Worm (Caenorhabditis elegans): ENCODE data around the gene Y57G7A.11.
A peak's percentile ranks its signal among the peaks of the same experiment; 100 is the strongest.

DNA sequence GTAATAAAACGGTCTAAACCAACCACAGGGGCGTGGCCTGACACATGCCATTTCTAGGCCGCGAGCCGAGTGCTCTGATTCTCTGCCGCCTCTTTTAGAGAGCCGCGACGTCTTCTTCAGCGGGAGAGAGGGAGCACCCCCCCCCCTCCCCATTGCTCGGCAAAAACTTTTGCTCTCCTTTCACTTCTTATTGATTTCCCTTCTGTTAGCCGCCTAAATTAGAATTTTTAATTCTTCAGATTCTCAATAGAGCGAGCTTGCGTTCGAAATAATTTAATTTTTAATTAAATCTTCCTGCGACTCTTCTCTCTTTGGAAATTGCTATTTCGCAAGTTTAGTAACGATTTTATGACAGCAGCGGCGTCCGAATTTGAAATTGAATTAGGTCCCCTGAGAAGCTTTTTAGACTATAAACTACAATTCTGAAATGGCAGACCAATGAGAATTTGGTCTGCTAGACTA is 46.5 kb upstream of the Y57G7A.11 start:
- TF ChIP-seq unc-39 (tag; optimal IDR thresholded peaks at IDR 0.05) (no peak), aha-1 (tag) (peak; percentile 94), daf-12 (tag; optimal IDR thresholded peaks at IDR 0.05) (no peak), lin-39 (tag; optimal IDR thresholded peaks at IDR 0.05) (no peak), daf-19 (GFP tag; conservative IDR thresholded peaks at IDR 0.05) (no peak), nhr-77 (tag; optimal IDR thresholded peaks at IDR 0.05) (no peak), pqm-1 (tag; optimal IDR thresholded peaks at IDR 0.05) (no peak), nhr-11 (tag; optimal IDR thresholded peaks at IDR 0.05) (no peak), aly-2 (tag; optimal IDR thresholded peaks at IDR 0.05) (no peak), unc-62 (GFP tag; optimal IDR thresholded peaks at IDR 0.05 in 1 of 2) (peak in 1 of 2 experiments; percentile 62), unc-62 (tag; optimal IDR thresholded peaks at IDR 0.05) (no peak), nhr-10 (tag; optimal IDR thresholded peaks at IDR 0.05) (no peak)

Data from whole organism, L4 larva.